Worm (Caenorhabditis elegans) whole organism, mixed stage, embryonic: Measurements from ENCODE around the gene C25F9.6.

Source experiments
- bed-3 ChIP-seq: fragments of 200-800 bp; sonication (Bioruptor generic); optimal IDR thresholded peaks from 3 replicates; lab custom pipeline; 2018; ENCODE audit warnings: mild to moderate bottlenecking, missing genetic modification characterization, moderate library complexity, missing compliant biosample characterization
- ceh-39 ChIP-seq: fragments of 150-350 bp; optimal IDR thresholded peaks from 2 replicates; lab custom pipeline; 2014; ENCODE audit warnings: missing biosample characterization, missing genetic modification characterization
- ceh-43 ChIP-seq: fragments of 200-800 bp; sonication (Bioruptor generic); optimal IDR thresholded peaks from 2 replicates; lab custom pipeline; 2018; ENCODE audit warnings: mild to moderate bottlenecking, missing genetic modification characterization, moderate library complexity, missing compliant biosample characterization
- ceh-83 ChIP-seq: fragments of 200-800 bp; sonication (Bioruptor generic); optimal IDR thresholded peaks from 2 replicates; lab custom pipeline; 2018; ENCODE audit warnings: mild to moderate bottlenecking, missing genetic modification characterization, missing compliant biosample characterization
- ces-1 ChIP-seq: fragments of 150-350 bp; optimal IDR thresholded peaks from 2 replicates; lab custom pipeline; 2014; ENCODE audit warnings: missing biosample characterization, missing genetic modification reagents, missing genetic modification characterization
- cnd-1 ChIP-seq: fragments of 200-800 bp; sonication (Bioruptor generic); optimal IDR thresholded peaks from 2 replicates; lab custom pipeline; 2018; ENCODE audit warnings: mild to moderate bottlenecking, missing genetic modification characterization, missing compliant biosample characterization
- drap-1 ChIP-seq: fragments of 200-800 bp; sonication (Bioruptor generic); optimal IDR thresholded peaks from 3 replicates; lab custom pipeline; 2018; ENCODE audit warnings: mild to moderate bottlenecking, missing genetic modification characterization, missing compliant biosample characterization
- elt-1 ChIP-seq: sonication (generic microtip); optimal IDR thresholded peaks from 2 replicates; lab custom pipeline; 2017; ENCODE audit warnings: missing genetic modification characterization, mild to moderate bottlenecking, missing compliant biosample characterization, antibody characterized with exemption, moderate library complexity, borderline replicate concordance; ENCODE audit not compliant: insufficient read depth
- elt-3 ChIP-seq: fragments of 150-350 bp; optimal IDR thresholded peaks from 2 replicates; lab custom pipeline; 2014; ENCODE audit warnings: missing biosample characterization, missing genetic modification characterization
- flh-1 ChIP-seq: fragments of 200-800 bp; sonication (Bioruptor generic); optimal IDR thresholded peaks from 2 replicates; lab custom pipeline; 2018; ENCODE audit warnings: mild to moderate bottlenecking, missing genetic modification characterization, moderate library complexity, missing compliant biosample characterization
- ham-2 ChIP-seq: fragments of 200-800 bp; sonication (Bioruptor generic); optimal IDR thresholded peaks from 2 replicates; lab custom pipeline; 2018; ENCODE audit warnings: mild to moderate bottlenecking, missing genetic modification characterization, missing compliant biosample characterization
- hlh-1 ChIP-seq: fragments of 150-350 bp; optimal IDR thresholded peaks from 2 replicates; lab custom pipeline; 2014; ENCODE audit warnings: missing biosample characterization, missing genetic modification reagents, missing genetic modification characterization
- lin-13 ChIP-seq: fragments of 150-350 bp; optimal IDR thresholded peaks from 2 replicates; lab custom pipeline; 2014; ENCODE audit warnings: missing biosample characterization, missing genetic modification characterization
- lin-32 ChIP-seq: fragments of 200-800 bp; sonication (Bioruptor generic); optimal IDR thresholded peaks from 2 replicates; lab custom pipeline; 2018; ENCODE audit warnings: mild to moderate bottlenecking, missing genetic modification characterization, missing compliant biosample characterization
- lsy-2 ChIP-seq: fragments of 150-350 bp; optimal IDR thresholded peaks from 2 replicates; lab custom pipeline; 2014; ENCODE audit warnings: missing biosample characterization, missing genetic modification characterization
- mab-5 ChIP-seq: fragments of 150-350 bp; optimal IDR thresholded peaks from 2 replicates; lab custom pipeline; 2014; ENCODE audit warnings: missing biosample characterization, missing genetic modification characterization
- mep-1 ChIP-seq: fragments of 150-350 bp; optimal IDR thresholded peaks from 2 replicates; lab custom pipeline; 2017; ENCODE audit warnings: missing biosample characterization, missing genetic modification reagents, missing genetic modification characterization, inconsistent platforms
- mls-2 ChIP-seq: sonication (generic microtip); optimal IDR thresholded peaks from 2 replicates; lab custom pipeline; 2016; ENCODE audit warnings: mild to moderate bottlenecking, missing genetic modification characterization, moderate library complexity, missing compliant biosample characterization
- nhr-12 ChIP-seq: fragments of 150-350 bp; optimal IDR thresholded peaks from 2 replicates; lab custom pipeline; 2014; ENCODE audit warnings: missing biosample characterization, missing genetic modification characterization
- nhr-2 ChIP-seq: fragments of 150-350 bp; optimal IDR thresholded peaks from 2 replicates; lab custom pipeline; 2014; ENCODE audit warnings: missing biosample characterization, missing genetic modification characterization
- nhr-28 ChIP-seq: fragments of 150-350 bp; optimal IDR thresholded peaks from 2 replicates; lab custom pipeline; 2014; ENCODE audit warnings: missing biosample characterization, missing genetic modification characterization
- nhr-76 ChIP-seq: sonication (generic microtip); optimal IDR thresholded peaks from 2 replicates; lab custom pipeline; 2017; ENCODE audit warnings: missing biosample characterization, missing genetic modification characterization
- pha-4 ChIP-seq: fragments of 150-350 bp; optimal IDR thresholded peaks from 2 replicates; lab custom pipeline; 2018; ENCODE audit warnings: missing biosample characterization, missing genetic modification reagents, missing genetic modification characterization
- sem-2 ChIP-seq: fragments of 200-800 bp; sonication (Bioruptor generic); optimal IDR thresholded peaks from 2 replicates; lab custom pipeline; 2018; ENCODE audit warnings: mild to moderate bottlenecking, missing genetic modification characterization, missing compliant biosample characterization
- snpc-4 ChIP-seq: fragments of 150-350 bp; optimal IDR thresholded peaks from 2 replicates; lab custom pipeline; 2014; ENCODE audit warnings: missing biosample characterization, missing genetic modification characterization
- sptf-1 ChIP-seq: sonication (generic microtip); optimal IDR thresholded peaks from 2 replicates; lab custom pipeline; 2017; ENCODE audit warnings: mild to moderate bottlenecking, missing genetic modification characterization, moderate library complexity, missing compliant biosample characterization
- tbx-8 ChIP-seq: fragments of 200-800 bp; sonication (Bioruptor generic); optimal IDR thresholded peaks from 2 replicates; lab custom pipeline; 2018; ENCODE audit warnings: mild to moderate bottlenecking, missing genetic modification characterization, moderate library complexity, missing compliant biosample characterization
- unc-120 ChIP-seq: sonication (generic microtip); optimal IDR thresholded peaks from 2 replicates; lab custom pipeline; 2017; ENCODE audit warnings: missing genetic modification characterization, missing compliant biosample characterization; ENCODE audit not compliant: poor library complexity, severe bottlenecking
- unc-39 ChIP-seq: fragments of 150-350 bp; optimal IDR thresholded peaks from 2 replicates; lab custom pipeline; 2014; ENCODE audit warnings: missing biosample characterization, missing genetic modification characterization
- unc-62 ChIP-seq: fragments of 150-350 bp; optimal IDR thresholded peaks from 2 replicates; lab custom pipeline; 2014; ENCODE audit warnings: missing biosample characterization, missing genetic modification reagents, missing genetic modification characterization
- zip-8 ChIP-seq: fragments of 150-350 bp; optimal IDR thresholded peaks from 2 replicates; lab custom pipeline; 2014; ENCODE audit warnings: missing biosample characterization, missing genetic modification characterization
- ztf-11 ChIP-seq: fragments of 150-350 bp; optimal IDR thresholded peaks from 2 replicates; lab custom pipeline; 2014; ENCODE audit warnings: missing biosample characterization, missing genetic modification characterization

C25F9.6 gene

ce11 chrV:19398396-19398795 lies 6.7 kb downstream of the C25F9.6 start:
- no peak for TF ChIP-seq unc-39
- TF ChIP-seq pha-4 = no peak
- no peak for TF ChIP-seq nhr-28
- TF ChIP-seq sem-2 (GFP tag; lab: Kevin White, UChicago) = no peak
- no peak for TF ChIP-seq nhr-12
- no peak for TF ChIP-seq hlh-1 (tag; lab: Kevin White, UChicago)
- no peak for TF ChIP-seq lin-32 (GFP tag; lab: Kevin White, UChicago)
- TF ChIP-seq ceh-83 (GFP tag; lab: Kevin White, UChicago) = no peak
- TF ChIP-seq flh-1 (GFP tag; lab: Kevin White, UChicago) = no peak
- TF ChIP-seq lsy-2 (tag; lab: Kevin White, UChicago) = no peak
- no peak for TF ChIP-seq cnd-1
- no peak for TF ChIP-seq elt-3 (tag; lab: Kevin White, UChicago)
- no peak for TF ChIP-seq ceh-39 (tag; lab: Kevin White, UChicago)

ce11 chrV:19396576-19397313 lies 8.4 kb downstream of the C25F9.6 start:
- TF ChIP-seq lin-13 (tag; lab: Kevin White, UChicago) = no peak
- no peak for TF ChIP-seq cnd-1
- no peak for TF ChIP-seq elt-3 (tag; lab: Kevin White, UChicago)
- no peak for TF ChIP-seq snpc-4
- TF ChIP-seq ces-1 (GFP tag; lab: Kevin White, UChicago) = no peak
- TF ChIP-seq, all 35 proteins: peak for 0

DNA sequence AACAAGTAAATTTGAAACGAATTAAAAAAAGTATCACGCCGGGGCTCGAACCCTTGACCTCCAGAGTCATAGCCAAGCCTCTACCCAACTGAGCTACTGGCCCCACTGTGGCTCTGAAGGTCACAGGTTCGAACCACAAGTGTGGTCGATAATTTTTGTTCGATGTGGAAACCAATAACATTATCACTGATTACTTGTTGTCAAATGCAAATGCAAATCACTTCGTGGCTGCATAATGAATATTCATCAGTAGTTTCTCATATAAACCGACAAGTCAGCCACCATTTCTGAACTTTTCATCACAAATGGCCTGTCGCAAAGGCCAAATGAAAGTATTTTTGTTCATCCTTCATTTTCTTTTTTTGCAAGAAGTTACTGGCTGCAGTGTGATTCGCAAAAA lies 10.4 kb downstream of the C25F9.6 start, which contains the start of gene C25F9.8:
TSS of gene C25F9.8 (plus strand) at position 301 of the 400 bp plus-strand sequence.
- TF ChIP-seq drap-1 (GFP tag; lab: Kevin White, UChicago) (no peak), unc-62 (GFP tag; lab: Kevin White, UChicago) (no peak), bed-3 (no peak), mls-2 (tag; lab: Kevin White, UChicago) (no peak), mab-5 (tag; lab: Kevin White, UChicago) (no peak), nhr-12 (no peak), tbx-8 (GFP tag; lab: Kevin White, UChicago) (no peak), elt-1 (no peak), nhr-76 (tag; lab: Kevin White, UChicago) (no peak), ztf-11 (tag; lab: Kevin White, UChicago) (no peak), unc-120 (tag; lab: Kevin White, UChicago) (no peak), pha-4 (no peak), elt-3 (tag; lab: Kevin White, UChicago) (no peak), sptf-1 (tag; lab: Kevin White, UChicago) (no peak), nhr-2 (tag; lab: Kevin White, UChicago) (no peak)

- TF ChIP-seq sptf-1 (tag; lab: Kevin White, UChicago) = peak; percentile 28
- no peak for TF ChIP-seq nhr-28
- TF ChIP-seq zip-8 (tag; lab: Kevin White, UChicago) = no peak
- TF ChIP-seq pha-4 = peak; percentile 15
- TF ChIP-seq mep-1 (tag; lab: Kevin White, UChicago) = peak; percentile 18
- no peak for TF ChIP-seq nhr-2 (tag; lab: Kevin White, UChicago)
Measured at ce11 chrV:19391242-19391641, 13.9 kb downstream of the C25F9.6 start.

DNA sequence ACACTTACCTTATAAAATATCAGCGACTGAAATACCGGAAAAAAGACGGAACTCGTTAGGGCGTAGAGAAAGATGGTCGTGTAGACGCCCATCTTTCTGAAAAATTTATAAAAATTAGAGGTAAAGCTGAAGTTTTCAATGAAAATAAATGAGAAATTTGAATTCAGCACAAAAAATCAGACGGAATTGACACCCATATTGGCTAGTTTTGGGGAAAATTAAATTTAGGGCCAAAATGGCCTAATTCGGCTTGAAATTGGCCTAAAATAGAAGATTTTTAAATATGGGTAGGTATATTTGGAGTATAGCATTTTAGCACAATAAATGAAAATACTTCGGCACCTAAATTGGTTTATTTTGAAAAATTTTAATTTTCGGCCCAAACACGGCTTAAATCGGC lies 15.1 kb downstream of the C25F9.6 start, which contains the start of gene slcr-46.2:
TSS of gene slcr-46.2 (minus strand) at position 101 of the 400 bp plus-strand sequence.
- TF ChIP-seq ces-1 (GFP tag; lab: Kevin White, UChicago) = no peak
- TF ChIP-seq snpc-4 = no peak
- TF ChIP-seq ceh-43 (GFP tag; lab: Kevin White, UChicago) = no peak
- no peak for TF ChIP-seq lin-13 (tag; lab: Kevin White, UChicago)
- no peak for TF ChIP-seq nhr-2 (tag; lab: Kevin White, UChicago)
- no peak for TF ChIP-seq drap-1 (GFP tag; lab: Kevin White, UChicago)
- TF ChIP-seq sem-2 (GFP tag; lab: Kevin White, UChicago) = no peak
- TF ChIP-seq elt-1 = no peak
- TF ChIP-seq nhr-76 (tag; lab: Kevin White, UChicago) = no peak
- no peak for TF ChIP-seq mab-5 (tag; lab: Kevin White, UChicago)
- TF ChIP-seq ham-2 (GFP tag; lab: Kevin White, UChicago) = no peak
- TF ChIP-seq mls-2 (tag; lab: Kevin White, UChicago) = no peak
- TF ChIP-seq ceh-39 (tag; lab: Kevin White, UChicago) = no peak
